Fruit fly (Drosophila melanogaster) S2 (cell line): Measurements from ENCODE around the gene miple2.

ENCODE experiments used
- CG8478 ChIP-seq: fragments of >200 bp; optimal IDR thresholded peaks from 2 replicates; lab custom pipeline; 2018
- CTCF ChIP-seq, 2 experiments: fragments of >200 bp; optimal IDR thresholded peaks; 2 replicates each; lab custom pipeline; 2018

- TF ChIP-seq CTCF (optimal IDR thresholded peaks at IDR 0.05; lab: Kevin White, UChicago) = no peak
- TF ChIP-seq CG8478 = no peak
These were observed 41.3 kb downstream of the miple2 start for dm6 chr3L:312323-312722.
